Fruit fly (Drosophila melanogaster) whole organism, embryonic: ENCODE measurements around the gene Cyp4d1.

Experiments used
- Ada2b ChIP-seq: fragments of 200-800 bp; sonication (Bioruptor generic); IDR thresholded peaks from 2 replicates; pipeline ENCODE4 v1.3.6; 2022; ENCODE audit warnings: missing biosample characterization, missing genetic modification characterization
- Bteb2 ChIP-seq: fragments of 200-800 bp; sonication (Bioruptor generic); optimal IDR thresholded peaks from 2 replicates; lab custom pipeline; 2016; ENCODE audit warnings: missing biosample characterization, missing genetic modification characterization
- CG10147 ChIP-seq: fragments of 200-800 bp; sonication (Bioruptor generic); optimal IDR thresholded peaks from 2 replicates; lab custom pipeline; 2019; ENCODE audit warnings: missing biosample characterization, mild to moderate bottlenecking, missing genetic modification characterization, moderate library complexity
- CG10366 ChIP-seq: fragments of 200-800 bp; sonication (Bioruptor generic); IDR thresholded peaks from 2 replicates; pipeline ENCODE4 v1.3.6; 2022; ENCODE audit warnings: missing biosample characterization, missing genetic modification characterization
- CG10543 ChIP-seq: fragments of 200-800 bp; sonication (Bioruptor generic); optimal IDR thresholded peaks from 3 replicates; lab custom pipeline; 2017; ENCODE audit warnings: missing biosample characterization, mild to moderate bottlenecking, missing genetic modification characterization, moderate library complexity
- CG10565 ChIP-seq: fragments of 200-800 bp; sonication (Bioruptor generic); optimal IDR thresholded peaks from 3 replicates; lab custom pipeline; 2016; ENCODE audit warnings: missing biosample characterization, mild to moderate bottlenecking, missing genetic modification characterization
- CG11456 ChIP-seq: fragments of 200-800 bp; sonication (Bioruptor generic); IDR thresholded peaks from 3 replicates; pipeline ENCODE4 v1.3.6; 2022; ENCODE audit warnings: missing biosample characterization, missing genetic modification characterization
- CG11696 ChIP-seq: fragments of 200-800 bp; sonication (Bioruptor generic); IDR thresholded peaks from 2 replicates; pipeline ENCODE4 v1.3.6; 2022; ENCODE audit warnings: missing biosample characterization, missing genetic modification characterization
- CG12155 ChIP-seq: fragments of 200-800 bp; sonication (Bioruptor generic); optimal IDR thresholded peaks from 3 replicates; lab custom pipeline; 2016; ENCODE audit warnings: missing biosample characterization, missing genetic modification characterization
- CG1603 ChIP-seq: fragments of 200-800 bp; sonication (Bioruptor generic); optimal IDR thresholded peaks from 2 replicates; lab custom pipeline; 2019; ENCODE audit warnings: missing biosample characterization, mild to moderate bottlenecking, missing genetic modification characterization, moderate library complexity
- CG18599 ChIP-seq: fragments of 200-800 bp; sonication (Bioruptor generic); optimal IDR thresholded peaks from 3 replicates; lab custom pipeline; 2017; ENCODE audit warnings: missing biosample characterization, missing genetic modification characterization, mild to moderate bottlenecking, moderate library complexity, missing genetic modification reagents
- CG18764 ChIP-seq: fragments of 200-800 bp; sonication (Bioruptor generic); optimal IDR thresholded peaks from 3 replicates; lab custom pipeline; 2016; ENCODE audit warnings: missing biosample characterization, missing genetic modification characterization
- CG30431 ChIP-seq: fragments of 200-800 bp; sonication (Bioruptor generic); optimal IDR thresholded peaks from 2 replicates; lab custom pipeline; 2017; ENCODE audit warnings: missing biosample characterization, missing genetic modification characterization
- CG31224 ChIP-seq: fragments of 200-800 bp; sonication (Bioruptor generic); IDR thresholded peaks from 2 replicates; pipeline ENCODE4 v1.3.6; 2022; ENCODE audit warnings: missing biosample characterization, missing genetic modification characterization
- CG32767 ChIP-seq: fragments of 200-800 bp; sonication (Bioruptor generic); IDR thresholded peaks from 2 replicates; pipeline ENCODE4 v1.3.6; 2022; ENCODE audit warnings: missing biosample characterization, missing genetic modification characterization
- CG32772 ChIP-seq: fragments of 200-800 bp; sonication (Bioruptor generic); IDR thresholded peaks from 2 replicates; pipeline ENCODE4 v1.3.6; 2022; ENCODE audit warnings: missing biosample characterization, missing genetic modification characterization
- CG4404 ChIP-seq: fragments of 200-800 bp; sonication (Bioruptor generic); IDR thresholded peaks from 2 replicates; pipeline ENCODE4 v1.3.6; 2022; ENCODE audit warnings: missing biosample characterization, missing genetic modification characterization
- CG8281 ChIP-seq: fragments of 200-800 bp; sonication (Bioruptor generic); optimal IDR thresholded peaks from 2 replicates; lab custom pipeline; 2018; ENCODE audit warnings: missing biosample characterization, mild to moderate bottlenecking, missing genetic modification characterization, moderate library complexity
- CHES-1-like ChIP-seq: fragments of 200-800 bp; sonication (Bioruptor generic); optimal IDR thresholded peaks from 2 replicates; lab custom pipeline; 2016; ENCODE audit warnings: missing biosample characterization, missing genetic modification characterization
- Chrac-16 ChIP-seq: fragments of 200-800 bp; sonication (Bioruptor generic); optimal IDR thresholded peaks from 3 replicates; lab custom pipeline; 2016; ENCODE audit warnings: missing biosample characterization, missing genetic modification characterization
- Dek ChIP-seq: fragments of 200-800 bp; sonication (Bioruptor generic); optimal IDR thresholded peaks from 3 replicates; lab custom pipeline; 2019; ENCODE audit warnings: missing biosample characterization, mild to moderate bottlenecking, missing genetic modification characterization, moderate library complexity
- Dp ChIP-seq: fragments of 200-800 bp; sonication (Bioruptor generic); optimal IDR thresholded peaks from 2 replicates; lab custom pipeline; 2018; ENCODE audit warnings: missing biosample characterization, mild to moderate bottlenecking, missing genetic modification characterization, moderate library complexity
- Drgx ChIP-seq: fragments of 200-800 bp; sonication (Bioruptor generic); IDR thresholded peaks from 2 replicates; pipeline ENCODE4 v1.3.6; 2022; ENCODE audit warnings: missing biosample characterization, missing genetic modification characterization
- Ets65A ChIP-seq: fragments of 200-800 bp; sonication (Bioruptor generic); peaks from one replicate; lab custom pipeline; 2016; ENCODE audit warnings: missing biosample characterization, missing genetic modification characterization
- H15 ChIP-seq: fragments of 200-800 bp; sonication (Bioruptor generic); IDR thresholded peaks from 3 replicates; pipeline ENCODE4 v1.3.6; 2022; ENCODE audit warnings: missing biosample characterization, missing genetic modification characterization
- HLH54F ChIP-seq: fragments of 200-800 bp; sonication (Bioruptor generic); optimal IDR thresholded peaks from 3 replicates; lab custom pipeline; 2016; ENCODE audit warnings: missing biosample characterization, missing genetic modification characterization
- HLHmδ ChIP-seq: fragments of 200-800 bp; sonication (Bioruptor generic); optimal IDR thresholded peaks from 2 replicates; lab custom pipeline; 2018; ENCODE audit warnings: missing biosample characterization, mild to moderate bottlenecking, missing genetic modification characterization, moderate library complexity
- TFAM ChIP-seq: fragments of 200-800 bp; sonication (Bioruptor generic); optimal IDR thresholded peaks from 2 replicates; lab custom pipeline; 2017; ENCODE audit warnings: missing biosample characterization, missing genetic modification characterization, inconsistent platforms
- Trl ChIP-seq, 3 experiments: fragments of >200 bp in 2 of 3; fragments of 200-800 bp in 1 of 3; sonication (Bioruptor generic) in 1 of 3; optimal IDR thresholded peaks; 2 replicates in 1 of 3; 3 replicates in 2 of 3; lab custom pipeline; 2016 to 2017; ENCODE audit warnings: missing biosample characterization in 1 of 3, missing genetic modification characterization in 1 of 3
- abd-A ChIP-seq: fragments of 200-800 bp; sonication (Bioruptor generic); optimal IDR thresholded peaks from 3 replicates; lab custom pipeline; 2019; ENCODE audit warnings: missing biosample characterization, mild to moderate bottlenecking, missing genetic modification characterization, moderate library complexity
- bigmax ChIP-seq: fragments of 200-800 bp; sonication (Bioruptor generic); optimal IDR thresholded peaks from 2 replicates; lab custom pipeline; 2018; ENCODE audit warnings: missing biosample characterization, mild to moderate bottlenecking, missing genetic modification characterization
- br ChIP-seq: fragments of >200 bp; optimal IDR thresholded peaks from 2 replicates; lab custom pipeline; 2017
- bsh ChIP-seq, 2 experiments: fragments of 200-800 bp; sonication (Bioruptor generic); optimal IDR thresholded peaks; 2 replicates each; lab custom pipeline; 2017 to 2018; ENCODE audit warnings: mild to moderate bottlenecking in 2 of 2, missing biosample characterization in 2 of 2, missing genetic modification characterization in 2 of 2, moderate library complexity in 1 of 2
- cad ChIP-seq: fragments of >200 bp; optimal IDR thresholded peaks from 2 replicates; lab custom pipeline; 2017; ENCODE audit warnings: missing biosample characterization, missing genetic modification characterization
- chinmo ChIP-seq: fragments of 200-800 bp; sonication (Bioruptor generic); IDR thresholded peaks from 4 replicates; pipeline ENCODE4 v1.3.6; 2022; ENCODE audit warnings: missing biosample characterization, missing genetic modification characterization; ENCODE audit not compliant: partially characterized antibody
- dan ChIP-seq: fragments of 200-800 bp; sonication (Bioruptor generic); IDR thresholded peaks from 2 replicates; pipeline ENCODE4 v1.3.6; 2022; ENCODE audit warnings: missing biosample characterization, missing genetic modification characterization
- danr ChIP-seq: fragments of 200-800 bp; sonication (Bioruptor generic); IDR thresholded peaks from 2 replicates; pipeline ENCODE4 v1.3.6; 2022; ENCODE audit warnings: missing biosample characterization, missing genetic modification characterization
- dysf ChIP-seq: fragments of 200-800 bp; sonication (Bioruptor generic); IDR thresholded peaks from 3 replicates; pipeline ENCODE4 v1.3.6; 2022; ENCODE audit warnings: missing biosample characterization, missing genetic modification characterization
- gce ChIP-seq: fragments of 200-800 bp; sonication (Bioruptor generic); IDR thresholded peaks from 3 replicates; pipeline ENCODE4 v1.3.6; 2022; ENCODE audit warnings: missing biosample characterization, missing genetic modification characterization
- gcm ChIP-seq: fragments of 200-800 bp; sonication (Bioruptor generic); optimal IDR thresholded peaks from 2 replicates; lab custom pipeline; 2019; ENCODE audit warnings: missing biosample characterization, mild to moderate bottlenecking, missing genetic modification characterization, moderate library complexity
- gsb ChIP-seq: fragments of 200-800 bp; sonication (Bioruptor generic); IDR thresholded peaks from 2 replicates; pipeline ENCODE4 v1.3.6; 2022; ENCODE audit warnings: missing biosample characterization, missing genetic modification characterization
- inv ChIP-seq: fragments of 200-800 bp; sonication (Bioruptor generic); IDR thresholded peaks from 2 replicates; pipeline ENCODE4 v1.3.6; 2022; ENCODE audit warnings: missing biosample characterization, missing genetic modification characterization; ENCODE audit not compliant: partially characterized antibody
- lov ChIP-seq, 2 experiments: fragments of 200-800 bp in 1 of 2; fragments of >200 bp in 1 of 2; sonication (Bioruptor generic) in 1 of 2; IDR thresholded peaks in 1 of 2; optimal IDR thresholded peaks in 1 of 2; 2 replicates in 1 of 2; 3 replicates in 1 of 2; pipeline versions ENCODE4 v1.3.6 to Lab custom; 2017 to 2022; ENCODE audit warnings: missing biosample characterization in 1 of 2, missing genetic modification characterization in 1 of 2
- mam ChIP-seq: fragments of 200-800 bp; sonication (Bioruptor generic); optimal IDR thresholded peaks from 3 replicates; lab custom pipeline; 2016; ENCODE audit warnings: missing biosample characterization, missing genetic modification characterization
- onecut ChIP-seq: fragments of 200-800 bp; sonication (Bioruptor generic); IDR thresholded peaks from 2 replicates; pipeline ENCODE4 v1.3.6; 2022; ENCODE audit warnings: missing biosample characterization, missing genetic modification characterization
- phol ChIP-seq: fragments of 200-800 bp; sonication (Bioruptor generic); optimal IDR thresholded peaks from 3 replicates; lab custom pipeline; 2018; ENCODE audit warnings: missing biosample characterization, mild to moderate bottlenecking, missing genetic modification characterization, moderate library complexity
- salm ChIP-seq: fragments of 200-800 bp; sonication (Bioruptor generic); optimal IDR thresholded peaks from 2 replicates; lab custom pipeline; 2018; ENCODE audit warnings: missing biosample characterization, mild to moderate bottlenecking, missing genetic modification characterization
- seq ChIP-seq: fragments of 200-800 bp; sonication (Bioruptor generic); IDR thresholded peaks from 2 replicates; pipeline ENCODE4 v1.3.6; 2022; ENCODE audit warnings: missing biosample characterization, missing genetic modification characterization
- tio ChIP-seq: fragments of 200-800 bp; sonication (Bioruptor generic); optimal IDR thresholded peaks from 2 replicates; lab custom pipeline; 2017; ENCODE audit warnings: missing biosample characterization, missing genetic modification characterization, inconsistent platforms
- unc-4 ChIP-seq: fragments of 200-800 bp; sonication (Bioruptor generic); IDR thresholded peaks from 2 replicates; pipeline ENCODE4 v1.3.6; 2022; ENCODE audit warnings: missing biosample characterization, missing genetic modification characterization; ENCODE audit not compliant: partially characterized antibody
- usp ChIP-seq: fragments of >200 bp; optimal IDR thresholded peaks from 2 replicates; lab custom pipeline; 2017; ENCODE audit warnings: missing biosample characterization, missing genetic modification characterization

Cyp4d1 gene

DNA sequence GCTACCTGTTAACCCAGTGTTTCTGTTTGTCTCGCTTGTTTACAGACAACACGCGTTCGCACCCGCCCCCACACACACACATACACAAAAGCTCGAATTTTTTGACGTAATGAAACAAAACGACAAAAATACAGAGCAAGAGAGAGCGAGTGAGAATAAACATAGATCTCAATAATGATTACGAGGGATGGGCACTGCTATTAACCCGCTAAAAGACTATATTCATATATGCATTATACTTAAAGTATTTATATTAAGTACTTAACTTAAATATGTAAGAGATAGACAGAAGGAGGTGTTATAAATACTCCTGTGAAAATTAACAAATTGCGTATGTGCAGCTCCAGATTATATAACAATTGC lies 20.1 kb downstream of the Cyp4d1 start (continued):
- TF ChIP-seq cad (GFP tag; lab: Kevin White, UChicago) (no peak), Bteb2 (no peak), CG4404 (GFP tag; lab: Robert Waterston, UW) (no peak), dysf (GFP tag; lab: Robert Waterston, UW) (peak; percentile 40; the same call in 1 of the 3 replicates), usp (no peak), CG1603 (tag; lab: Kevin White, UChicago) (peak; percentile 60), CG10366 (no peak), seq (GFP tag; lab: Robert Waterston, UW) (peak; percentile 48; the same call in 1 of the 2 replicates), gce (GFP tag; lab: Robert Waterston, UW) (peak; percentile 8; the same call in 1 of the 3 replicates), CG11456 (no peak), HLHmδ (peak; percentile 53), Drgx (GFP tag; lab: Robert Waterston, UW) (peak; percentile 51; the same call in 1 of the 2 replicates), TFAM (GFP tag; lab: Kevin White, UChicago) (no peak), CG10543 (peak; percentile 73), Trl (optimal IDR thresholded peaks at IDR 0.05; lab: Kevin White, UChicago) (no peak), Trl (GFP tag; optimal IDR thresholded peaks at IDR 0.05; lab: Kevin White, UChicago) (peak; percentile 43), gsb (GFP tag; lab: Robert Waterston, UW) (peak; percentile 31; the same call in 1 of the 2 replicates), inv (GFP tag; lab: Robert Waterston, UW) (no peak), HLH54F (GFP tag; lab: Kevin White, UChicago) (no peak), unc-4 (GFP tag; lab: Robert Waterston, UW) (no peak), abd-A (tag; lab: Kevin White, UChicago) (no peak), Dp (GFP tag; lab: Kevin White, UChicago) (no peak), H15 (GFP tag; lab: Robert Waterston, UW) (no peak), CHES-1-like (GFP tag; lab: Kevin White, UChicago) (peak; percentile 29), Ada2b (peak; percentile 31; the same call in 1 of the 2 replicates), CG10565 (GFP tag; lab: Kevin White, UChicago) (no peak), Chrac-16 (GFP tag; lab: Kevin White, UChicago) (no peak), tio (no peak), CG11696 (GFP tag; lab: Robert Waterston, UW) (0 out of 2 replicates have a peak, but pooled peaks have one; percentile 7), chinmo (GFP tag; lab: Robert Waterston, UW) (no peak), danr (no peak), CG18599 (peak; percentile 72), mam (no peak), lov (optimal IDR thresholded peaks at IDR 0.05; lab: Kevin White, UChicago) (no peak), lov (GFP tag; IDR thresholded peaks at IDR 0.05; lab: Robert Waterston, UW) (no peak), phol (peak; percentile 27), CG31224 (GFP tag; lab: Robert Waterston, UW) (no peak), CG32767 (GFP tag; lab: Robert Waterston, UW) (no peak), br (no peak), bsh (GFP tag; optimal IDR thresholded peaks at IDR 0.05; lab: Kevin White, UChicago) (peak in 1 of 2 experiments; percentile 46), CG32772 (no peak), Dek (tag; lab: Kevin White, UChicago) (peak; percentile 43), salm (tag; lab: Kevin White, UChicago) (peak; percentile 17), CG18764 (peak; percentile 24), CG12155 (GFP tag; lab: Kevin White, UChicago) (peak; percentile 25), dan (GFP tag; lab: Robert Waterston, UW) (no peak), Ets65A (GFP tag; lab: Kevin White, UChicago) (no peak), CG8281 (tag; lab: Kevin White, UChicago) (peak; percentile 33), CG10147 (peak; percentile 34), onecut (GFP tag; lab: Robert Waterston, UW) (peak; percentile 34; the same call in 1 of the 2 replicates), bigmax (GFP tag; lab: Kevin White, UChicago) (no peak), CG30431 (GFP tag; lab: Kevin White, UChicago) (no peak), gcm (GFP tag; lab: Kevin White, UChicago) (peak; percentile 1)
